Fruit fly (Drosophila melanogaster): ENCODE results near the gene Meics.

Meics gene

dm6 chr3L:14004041-14004407 lies 39.5 kb upstream of the Meics start:
- TF ChIP-seq CG2116 (GFP tag; optimal IDR thresholded peaks at IDR 0.05) (peak; percentile 17), bcd (GFP tag; optimal IDR thresholded peaks at IDR 0.05) (no peak), onecut (GFP tag; IDR thresholded peaks at IDR 0.05) (peak; percentile 22; the same call in 1 of the 2 replicates), Ets97D (GFP tag; optimal IDR thresholded peaks at IDR 0.05) (peak; percentile 75), grn (GFP tag; optimal IDR thresholded peaks at IDR 0.05) (no peak), ems (GFP tag; optimal IDR thresholded peaks at IDR 0.05) (no peak), CG13894 (tag; optimal IDR thresholded peaks at IDR 0.05) (peak; percentile 18), CG10267 (tag; optimal IDR thresholded peaks at IDR 0.05) (peak; percentile 2), gsb-n (tag; optimal IDR thresholded peaks at IDR 0.05) (no peak), CG34422 (GFP tag; IDR thresholded peaks at IDR 0.05) (peak; percentile 74), sna (GFP tag; IDR thresholded peaks at IDR 0.05; ENCODE audit: partially characterized antibody) (no peak), CG9727 (GFP tag; optimal IDR thresholded peaks at IDR 0.05) (peak; percentile 29), CG13287 (GFP tag; IDR thresholded peaks at IDR 0.05; ENCODE audit: partially characterized antibody) (peak; percentile 33; the same call in 1 of the 2 replicates), abd-A (tag; optimal IDR thresholded peaks at IDR 0.05) (peak; percentile 82), CG4328 (GFP tag; optimal IDR thresholded peaks at IDR 0.05) (peak; percentile 23), CG10321 (GFP tag; IDR thresholded peaks at IDR 0.05) (peak; percentile 99), CG8478 (optimal IDR thresholded peaks at IDR 0.05) (peak; percentile 74), lmd (GFP tag; IDR thresholded peaks at IDR 0.05) (0 out of 2 replicates have a peak, but pooled peaks have one; percentile 16), CG4617 (GFP tag; optimal IDR thresholded peaks at IDR 0.05; ENCODE audit: borderline replicate concordance) (peak; percentile 56), esg (GFP tag; conservative IDR thresholded peaks at IDR 0.05) (no peak), CG43689 (GFP tag; IDR thresholded peaks at IDR 0.05) (no peak), CG11696 (GFP tag; IDR thresholded peaks at IDR 0.05) (no peak), caup (GFP tag; optimal IDR thresholded peaks at IDR 0.05; ENCODE audit: severe bottlenecking) (peak; percentile 58), gt (GFP tag; IDR thresholded peaks at IDR 0.05) (peak; percentile 45; the same call in 1 of the 2 replicates), scrt (GFP tag; optimal IDR thresholded peaks at IDR 0.05) (peak; percentile 52), ind (GFP tag; optimal IDR thresholded peaks at IDR 0.05) (no peak), CG30020 (tag; optimal IDR thresholded peaks at IDR 0.05) (peak; percentile 4), CG33557 (GFP tag; optimal IDR thresholded peaks at IDR 0.05) (peak; percentile 37), CG10543 (GFP tag; optimal IDR thresholded peaks at IDR 0.05) (peak; percentile 66), psq (GFP tag; optimal IDR thresholded peaks at IDR 0.05) (peak; percentile 99), CG10431 (GFP tag; optimal IDR thresholded peaks at IDR 0.05) (peak; percentile 48), sd (tag; optimal IDR thresholded peaks at IDR 0.05) (peak; percentile 78), Aef1 (GFP tag; IDR thresholded peaks at IDR 0.05) (no peak), CG12659 (GFP tag; optimal IDR thresholded peaks at IDR 0.05) (peak; percentile 55), pzg (GFP tag; optimal IDR thresholded peaks at IDR 0.05) (peak; percentile 54), sens (GFP tag) (peak; percentile 25), dmrt99B (tag; optimal IDR thresholded peaks at IDR 0.05) (peak; percentile 1), HmgZ (tag; optimal IDR thresholded peaks at IDR 0.05) (peak; percentile 37), Deaf1 (tag; optimal IDR thresholded peaks at IDR 0.05) (peak; percentile 23), BEAF-32 (GFP tag; optimal IDR thresholded peaks at IDR 0.05) (peak; percentile 8), pfk (GFP tag; optimal IDR thresholded peaks at IDR 0.05) (peak; percentile 55), E2f2 (GFP tag; IDR thresholded peaks at IDR 0.05) (0 out of 2 replicates have a peak, but pooled peaks have one; percentile 17), CG3847 (GFP tag; IDR thresholded peaks at IDR 0.05) (peak; percentile 5; the same call in 1 of the 2 replicates), NC2β (GFP tag; optimal IDR thresholded peaks at IDR 0.05) (peak; percentile 30), CG13123 (GFP tag; optimal IDR thresholded peaks at IDR 0.05) (peak; percentile 25), mirr (GFP tag; optimal IDR thresholded peaks at IDR 0.05) (peak; percentile 71), ci (GFP tag; IDR thresholded peaks at IDR 0.05) (peak; percentile 82), CG16813 (GFP tag; IDR thresholded peaks at IDR 0.05; ENCODE audit: partially characterized antibody) (no peak), eyg (GFP tag; optimal IDR thresholded peaks at IDR 0.05) (no peak), CG13296 (GFP tag; optimal IDR thresholded peaks at IDR 0.05) (peak; percentile 29), CG13624 (GFP tag; optimal IDR thresholded peaks at IDR 0.05) (peak; percentile 12)

All from whole organism, embryonic.